Worm (Caenorhabditis elegans) whole organism, late embryonic: Measurements from ENCODE around the gene F07F6.7.

ENCODE experiments used
- C08G9.2 ChIP-seq: sonication (generic microtip); optimal IDR thresholded peaks from 2 replicates; lab custom pipeline; 2016; ENCODE audit warnings: mild to moderate bottlenecking, missing genetic modification characterization, moderate library complexity, missing compliant biosample characterization
- C38D4.7 ChIP-seq: fragments of 200-800 bp; sonication (Bioruptor generic); optimal IDR thresholded peaks from 2 replicates; lab custom pipeline; 2018; ENCODE audit warnings: mild to moderate bottlenecking, missing genetic modification characterization, moderate library complexity, missing compliant biosample characterization
- F13H6.1 ChIP-seq: sonication (generic microtip); optimal IDR thresholded peaks from 2 replicates; lab custom pipeline; 2016; ENCODE audit warnings: missing genetic modification characterization, missing compliant biosample characterization
- K09A11.1 ChIP-seq: sonication (generic microtip); optimal IDR thresholded peaks from 2 replicates; lab custom pipeline; 2017; ENCODE audit warnings: antibody characterized with exemption, mild to moderate bottlenecking, missing genetic modification characterization, missing compliant biosample characterization; ENCODE audit not compliant: insufficient read depth
- T23F11.4 ChIP-seq: fragments of 200-800 bp; sonication (Bioruptor generic); optimal IDR thresholded peaks from 2 replicates; lab custom pipeline; 2018; ENCODE audit warnings: mild to moderate bottlenecking, missing genetic modification characterization, missing compliant biosample characterization
- ahr-1 ChIP-seq: sonication (generic microtip); optimal IDR thresholded peaks from 2 replicates; lab custom pipeline; 2016; ENCODE audit warnings: missing genetic modification characterization, missing compliant biosample characterization
- ceh-14 ChIP-seq: sonication (generic microtip); optimal IDR thresholded peaks from 2 replicates; lab custom pipeline; 2016; ENCODE audit warnings: missing genotype, missing genetic modification characterization, missing compliant biosample characterization
- ceh-18 ChIP-seq: sonication (generic microtip); optimal IDR thresholded peaks from 2 replicates; lab custom pipeline; 2016; ENCODE audit warnings: missing genetic modification characterization, missing compliant biosample characterization
- ceh-2 ChIP-seq: sonication (generic microtip); optimal IDR thresholded peaks from 2 replicates; lab custom pipeline; 2016; ENCODE audit warnings: missing genotype, missing genetic modification characterization, missing compliant biosample characterization
- ceh-24 ChIP-seq: sonication (generic microtip); optimal IDR thresholded peaks from 2 replicates; lab custom pipeline; 2016; ENCODE audit warnings: mild to moderate bottlenecking, missing genetic modification characterization, missing compliant biosample characterization
- ceh-31 ChIP-seq: sonication (generic microtip); optimal IDR thresholded peaks from 2 replicates; lab custom pipeline; 2016; ENCODE audit warnings: missing genetic modification characterization, missing compliant biosample characterization
- ceh-34 ChIP-seq: sonication (generic microtip); optimal IDR thresholded peaks from 2 replicates; lab custom pipeline; 2016; ENCODE audit warnings: mild to moderate bottlenecking, missing genetic modification characterization, missing compliant biosample characterization
- ceh-45 ChIP-seq: fragments of 200-800 bp; sonication (Bioruptor generic); IDR thresholded peaks from 2 replicates; pipeline ENCODE4 v1.3.6; 2022; ENCODE audit warnings: missing genetic modification reagents, missing genetic modification characterization, missing compliant biosample characterization
- che-1 ChIP-seq: sonication (generic microtip); optimal IDR thresholded peaks from 2 replicates; lab custom pipeline; 2016; ENCODE audit warnings: mild to moderate bottlenecking, missing genetic modification characterization, missing compliant biosample characterization
- elt-2 ChIP-seq: sonication (generic microtip); optimal IDR thresholded peaks from 2 replicates; lab custom pipeline; 2016; ENCODE audit warnings: missing genetic modification reagents, missing genetic modification characterization, missing compliant biosample characterization
- elt-4 ChIP-seq: sonication (generic microtip); optimal IDR thresholded peaks from 2 replicates; lab custom pipeline; 2016; ENCODE audit warnings: missing genetic modification characterization, missing compliant biosample characterization
- ets-4 ChIP-seq: sonication (generic microtip); optimal IDR thresholded peaks from 2 replicates; lab custom pipeline; 2016; ENCODE audit warnings: missing genetic modification characterization, missing compliant biosample characterization
- fax-1 ChIP-seq: sonication (generic microtip); optimal IDR thresholded peaks from 2 replicates; lab custom pipeline; 2016; ENCODE audit warnings: missing genotype, missing genetic modification characterization, missing compliant biosample characterization
- fkh-6 ChIP-seq: sonication (generic microtip); optimal IDR thresholded peaks from 2 replicates; lab custom pipeline; 2016; ENCODE audit warnings: missing genetic modification characterization, missing compliant biosample characterization
- gmeb-2 ChIP-seq: sonication (generic microtip); optimal IDR thresholded peaks from 2 replicates; lab custom pipeline; 2016; ENCODE audit warnings: missing genetic modification characterization, inconsistent platforms, missing compliant biosample characterization
- hlh-13 ChIP-seq: fragments of 200-800 bp; sonication (Bioruptor generic); optimal IDR thresholded peaks from 2 replicates; lab custom pipeline; 2018; ENCODE audit warnings: mild to moderate bottlenecking, missing genetic modification characterization, missing compliant biosample characterization
- hlh-30 ChIP-seq: sonication (generic microtip); optimal IDR thresholded peaks from 2 replicates; lab custom pipeline; 2017; ENCODE audit warnings: antibody characterized with exemption, missing genetic modification characterization, missing compliant biosample characterization; ENCODE audit not compliant: insufficient read depth
- hlh-8 ChIP-seq: sonication (generic microtip); optimal IDR thresholded peaks from 2 replicates; lab custom pipeline; 2016; ENCODE audit warnings: missing genotype, missing genetic modification characterization, missing compliant biosample characterization
- lim-6 ChIP-seq: sonication (generic microtip); optimal IDR thresholded peaks from 2 replicates; lab custom pipeline; 2016; ENCODE audit warnings: missing genetic modification characterization, missing compliant biosample characterization
- mec-3 ChIP-seq: sonication (generic microtip); optimal IDR thresholded peaks from 2 replicates; lab custom pipeline; 2016; ENCODE audit warnings: borderline replicate concordance, missing genetic modification characterization, missing compliant biosample characterization
- nhr-232 ChIP-seq: sonication (generic microtip); optimal IDR thresholded peaks from 2 replicates; lab custom pipeline; 2016; ENCODE audit warnings: missing genetic modification characterization, missing compliant biosample characterization
- npax-4 ChIP-seq: sonication (generic microtip); optimal IDR thresholded peaks from 2 replicates; lab custom pipeline; 2016; ENCODE audit warnings: missing genetic modification characterization, missing compliant biosample characterization
- odd-2 ChIP-seq: sonication (generic microtip); optimal IDR thresholded peaks from 2 replicates; lab custom pipeline; 2017; ENCODE audit warnings: antibody characterized with exemption, mild to moderate bottlenecking, missing genetic modification characterization, missing compliant biosample characterization
- pag-3 ChIP-seq: sonication (generic microtip); optimal IDR thresholded peaks from 2 replicates; lab custom pipeline; 2016; ENCODE audit warnings: missing compliant biosample characterization, missing genetic modification characterization, borderline replicate concordance
- pat-9 ChIP-seq: fragments of 200-800 bp; sonication (Bioruptor generic); optimal IDR thresholded peaks from 2 replicates; lab custom pipeline; 2018; ENCODE audit warnings: mild to moderate bottlenecking, missing genetic modification characterization, moderate library complexity, missing compliant biosample characterization
- ref-2 ChIP-seq: sonication (generic microtip); optimal IDR thresholded peaks from 2 replicates; lab custom pipeline; 2016; ENCODE audit warnings: missing genetic modification characterization, missing compliant biosample characterization
- rnt-1 ChIP-seq: sonication (generic microtip); optimal IDR thresholded peaks from 2 replicates; lab custom pipeline; 2016; ENCODE audit warnings: missing genetic modification characterization, missing compliant biosample characterization
- sox-2 ChIP-seq: fragments of 200-800 bp; sonication (Bioruptor generic); IDR thresholded peaks from 2 replicates; pipeline ENCODE4 v1.3.6; 2022; ENCODE audit warnings: missing genetic modification reagents, missing genetic modification characterization, missing compliant biosample characterization
- sox-4 ChIP-seq: sonication (generic microtip); optimal IDR thresholded peaks from 2 replicates; lab custom pipeline; 2017; ENCODE audit warnings: mild to moderate bottlenecking, missing genetic modification characterization, inconsistent platforms, missing compliant biosample characterization
- tbx-7 ChIP-seq: sonication (generic microtip); optimal IDR thresholded peaks from 2 replicates; lab custom pipeline; 2016; ENCODE audit warnings: missing genotype, missing genetic modification characterization, missing compliant biosample characterization
- ttx-3 ChIP-seq: sonication (generic microtip); optimal IDR thresholded peaks from 2 replicates; lab custom pipeline; 2016; ENCODE audit warnings: missing genetic modification reagents, missing genetic modification characterization, missing compliant biosample characterization
- unc-3 ChIP-seq, 2 experiments: fragments of 200-800 bp in 1 of 2; sonication (Bioruptor generic) in 1 of 2; sonication (generic microtip) in 1 of 2; conservative IDR thresholded peaks in 1 of 2; optimal IDR thresholded peaks in 1 of 2; 2 replicates each; pipeline versions ENCODE4 v1.3.6 to Lab custom; 2016 to 2022; ENCODE audit warnings: missing compliant biosample characterization in 2 of 2, missing genetic modification characterization in 2 of 2, missing genetic modification reagents in 1 of 2
- unc-42 ChIP-seq: sonication (generic microtip); optimal IDR thresholded peaks from 2 replicates; lab custom pipeline; 2016; ENCODE audit warnings: missing genotype, missing genetic modification characterization, missing compliant biosample characterization
- unc-55 ChIP-seq: sonication (generic microtip); optimal IDR thresholded peaks from 2 replicates; lab custom pipeline; 2017; ENCODE audit warnings: missing biosample characterization, missing genetic modification reagents, missing genetic modification characterization
- unc-86 ChIP-seq: sonication (generic microtip); optimal IDR thresholded peaks from 2 replicates; lab custom pipeline; 2016; ENCODE audit warnings: missing genetic modification characterization, missing compliant biosample characterization
- zip-5 ChIP-seq: sonication (generic microtip); optimal IDR thresholded peaks from 2 replicates; lab custom pipeline; 2016; ENCODE audit warnings: missing genetic modification characterization, missing compliant biosample characterization
- ztf-16 ChIP-seq: sonication (generic microtip); optimal IDR thresholded peaks from 2 replicates; lab custom pipeline; 2017; ENCODE audit warnings: missing genetic modification characterization, missing compliant biosample characterization

Gene F07F6.7

ce11 chrII:5451278-5451677 lies 27.6 kb upstream of the F07F6.7 start:
- TF ChIP-seq elt-4 (tag; lab: Kevin White, UChicago) (no peak), elt-2 (tag; lab: Kevin White, UChicago) (no peak), hlh-30 (no peak), fkh-6 (tag; lab: Kevin White, UChicago) (no peak), unc-55 (GFP tag; lab: Kevin White, UChicago) (no peak), unc-3 (GFP tag; conservative IDR thresholded peaks at IDR 0.05; lab: Robert Waterston, UW) (no peak), unc-3 (tag; optimal IDR thresholded peaks at IDR 0.05; lab: Kevin White, UChicago) (no peak), ceh-45 (GFP tag; lab: Robert Waterston, UW) (no peak), ceh-2 (tag; lab: Kevin White, UChicago) (no peak), ceh-34 (tag; lab: Kevin White, UChicago) (no peak), che-1 (tag; lab: Kevin White, UChicago) (no peak), gmeb-2 (tag; lab: Kevin White, UChicago) (no peak), hlh-13 (GFP tag; lab: Kevin White, UChicago) (no peak), tbx-7 (tag; lab: Kevin White, UChicago) (no peak), ztf-16 (tag; lab: Kevin White, UChicago) (no peak), ets-4 (tag; lab: Kevin White, UChicago) (no peak), sox-2 (GFP tag; lab: Robert Waterston, UW) (no peak), unc-86 (tag; lab: Kevin White, UChicago) (no peak), C38D4.7 (GFP tag; lab: Kevin White, UChicago) (no peak), ref-2 (no peak)

ce11 chrII:5449620-5450019 lies 26.0 kb upstream of the F07F6.7 start:
- no peak for TF ChIP-seq nhr-232 (tag; lab: Kevin White, UChicago)
- TF ChIP-seq fkh-6 (tag; lab: Kevin White, UChicago): no peak
- TF ChIP-seq K09A11.1 (tag; lab: Kevin White, UChicago): no peak
- no peak for TF ChIP-seq rnt-1 (tag; lab: Kevin White, UChicago)
- no peak for TF ChIP-seq F13H6.1 (tag; lab: Kevin White, UChicago)
- no peak for TF ChIP-seq C08G9.2
- no peak for TF ChIP-seq npax-4 (tag; lab: Kevin White, UChicago)
- TF ChIP-seq fax-1: no peak
- no peak for TF ChIP-seq sox-4 (tag; lab: Kevin White, UChicago)
- no peak for TF ChIP-seq hlh-8 (tag; lab: Kevin White, UChicago)
- TF ChIP-seq T23F11.4: no peak
- TF ChIP-seq ttx-3 (tag; lab: Kevin White, UChicago): no peak
- no peak for TF ChIP-seq ceh-31 (tag; lab: Kevin White, UChicago)
- TF ChIP-seq, all 69 proteins: peak for 0

- no peak for TF ChIP-seq unc-3 (GFP tag; conservative IDR thresholded peaks at IDR 0.05; lab: Robert Waterston, UW)
- no peak for TF ChIP-seq unc-3 (tag; optimal IDR thresholded peaks at IDR 0.05; lab: Kevin White, UChicago)
- peak; percentile 23 for TF ChIP-seq ceh-18 (tag; lab: Kevin White, UChicago)
- no peak for TF ChIP-seq fax-1
- peak; percentile 77 for TF ChIP-seq unc-55 (GFP tag; lab: Kevin White, UChicago)
Observed at ce11 chrII:5449219-5449618, 25.6 kb upstream of the F07F6.7 start.

ce11 chrII:5447381-5447780 lies 23.7 kb upstream of the F07F6.7 start, which contains the start of gene cex-1:
cex-1 (plus strand) TSS chrII:5447681.
- no peak for TF ChIP-seq pat-9
- no peak for TF ChIP-seq unc-86 (tag; lab: Kevin White, UChicago)
- no peak for TF ChIP-seq pag-3 (tag; lab: Kevin White, UChicago)
- no peak for TF ChIP-seq ceh-14 (tag; lab: Kevin White, UChicago)
- TF ChIP-seq lim-6 (tag; lab: Kevin White, UChicago): no peak
- TF ChIP-seq odd-2 (tag; lab: Kevin White, UChicago): no peak
- no peak for TF ChIP-seq gmeb-2 (tag; lab: Kevin White, UChicago)
- TF ChIP-seq ceh-24: no peak
- TF ChIP-seq F13H6.1 (tag; lab: Kevin White, UChicago): no peak
- no peak for TF ChIP-seq unc-42 (tag; lab: Kevin White, UChicago)
- no peak for TF ChIP-seq fkh-6 (tag; lab: Kevin White, UChicago)
- TF ChIP-seq ahr-1 (tag; lab: Kevin White, UChicago): no peak
- TF ChIP-seq mec-3 (tag; lab: Kevin White, UChicago): no peak
- no peak for TF ChIP-seq ttx-3 (tag; lab: Kevin White, UChicago)
- no peak for TF ChIP-seq zip-5 (tag; lab: Kevin White, UChicago)
